Worm (Caenorhabditis elegans) whole organism, L1 larva: ENCODE measurements around the gene nhr-111.

Source experiments
- C16A3.4 ChIP-seq: fragments of 150-350 bp; optimal IDR thresholded peaks from 2 replicates; lab custom pipeline; 2014; ENCODE audit warnings: missing biosample characterization, missing genetic modification characterization
- C34B4.2 ChIP-seq: sonication (generic microtip); optimal IDR thresholded peaks from 2 replicates; lab custom pipeline; 2017; ENCODE audit warnings: mild to moderate bottlenecking, missing genetic modification characterization, missing compliant biosample characterization
- F16B12.6 ChIP-seq: fragments of 150-350 bp; optimal IDR thresholded peaks from 2 replicates; lab custom pipeline; 2014; ENCODE audit warnings: missing biosample characterization, missing genetic modification characterization
- Y116A8C.19 ChIP-seq: sonication (generic microtip); optimal IDR thresholded peaks from 2 replicates; lab custom pipeline; 2016; ENCODE audit warnings: missing compliant biosample characterization, missing genetic modification characterization, borderline replicate concordance
- aha-1 ChIP-seq: fragments of 150-350 bp; optimal IDR thresholded peaks from 2 replicates; lab custom pipeline; 2014; ENCODE audit warnings: missing biosample characterization, missing genetic modification characterization
- alr-1 ChIP-seq: fragments of 200-800 bp; sonication (Bioruptor generic); optimal IDR thresholded peaks from 2 replicates; lab custom pipeline; 2018; ENCODE audit warnings: borderline replicate concordance, mild to moderate bottlenecking, missing genetic modification characterization, missing compliant biosample characterization
- aly-2 ChIP-seq: fragments of 150-350 bp; optimal IDR thresholded peaks from 2 replicates; lab custom pipeline; 2014; ENCODE audit warnings: missing biosample characterization, missing genetic modification characterization
- ama-1 ChIP-seq: fragments of 150-350 bp; optimal IDR thresholded peaks from 2 replicates; lab custom pipeline; 2014
- blmp-1 ChIP-seq: fragments of 150-350 bp; optimal IDR thresholded peaks from 2 replicates; lab custom pipeline; 2014; ENCODE audit warnings: missing biosample characterization, missing genetic modification characterization
- ceh-8 ChIP-seq: fragments of 200-800 bp; sonication (Bioruptor generic); optimal IDR thresholded peaks from 2 replicates; lab custom pipeline; 2018; ENCODE audit warnings: mild to moderate bottlenecking, missing genetic modification characterization, moderate library complexity, missing compliant biosample characterization
- ceh-82 ChIP-seq, 3 experiments: fragments of 150-350 bp in 1 of 3; sonication (generic microtip) in 2 of 3; optimal IDR thresholded peaks; 2 replicates each; lab custom pipeline; 2014 to 2017; ENCODE audit warnings: missing biosample characterization in 3 of 3, missing genetic modification characterization in 3 of 3
- dpl-1 ChIP-seq, 3 experiments: fragments of 150-350 bp in 2 of 3; sonication (generic microtip) in 1 of 3; optimal IDR thresholded peaks; 2 replicates each; lab custom pipeline; 2014 to 2017; ENCODE audit warnings: missing biosample characterization in 3 of 3, missing genetic modification characterization in 3 of 3, missing genetic modification reagents in 3 of 3
- efl-1 ChIP-seq, 4 experiments: fragments of 150-350 bp; optimal IDR thresholded peaks in 3 of 4; peaks in 1 of 4; 1 replicate in 1 of 4; 2 replicates in 3 of 4; lab custom pipeline; 2014; ENCODE audit warnings: missing biosample characterization in 2 of 4, missing genetic modification characterization in 2 of 4, missing genetic modification reagents in 2 of 4
- elt-2 ChIP-seq: sonication (generic microtip); optimal IDR thresholded peaks from 2 replicates; lab custom pipeline; 2016; ENCODE audit warnings: missing genetic modification characterization, mild to moderate bottlenecking, inconsistent platforms, missing compliant biosample characterization, missing genetic modification reagents
- fos-1 ChIP-seq: fragments of 150-350 bp; optimal IDR thresholded peaks from 2 replicates; lab custom pipeline; 2014; ENCODE audit warnings: missing biosample characterization, missing genetic modification characterization
- grh-1 ChIP-seq: fragments of 200-800 bp; sonication (Bioruptor generic); IDR thresholded peaks from 2 replicates; pipeline ENCODE4 v1.3.6; 2022; ENCODE audit warnings: missing genetic modification reagents, missing genetic modification characterization, missing compliant biosample characterization
- hlh-4 ChIP-seq: sonication (generic microtip); optimal IDR thresholded peaks from 2 replicates; lab custom pipeline; 2016; ENCODE audit warnings: mild to moderate bottlenecking, missing genetic modification characterization, missing compliant biosample characterization
- irx-1 ChIP-seq: sonication (generic microtip); optimal IDR thresholded peaks from 2 replicates; lab custom pipeline; 2016; ENCODE audit warnings: missing genetic modification characterization, missing compliant biosample characterization
- jun-1 ChIP-seq: fragments of 150-350 bp; optimal IDR thresholded peaks from 2 replicates; lab custom pipeline; 2014; ENCODE audit warnings: missing biosample characterization, missing genetic modification reagents, missing genetic modification characterization
- lin-35 ChIP-seq, 2 experiments: fragments of 150-350 bp; optimal IDR thresholded peaks; 2 replicates each; lab custom pipeline; 2014; ENCODE audit warnings: missing biosample characterization in 2 of 2, missing genetic modification characterization in 2 of 2, missing genetic modification reagents in 2 of 2
- lin-39 ChIP-seq: fragments of 150-350 bp; optimal IDR thresholded peaks from 2 replicates; lab custom pipeline; 2014; ENCODE audit warnings: missing biosample characterization, missing genetic modification reagents, missing genetic modification characterization
- mdl-1 ChIP-seq, 2 experiments: fragments of 150-350 bp; optimal IDR thresholded peaks; 2 replicates each; lab custom pipeline; 2014 to 2017; ENCODE audit warnings: missing biosample characterization in 2 of 2, missing genetic modification characterization in 2 of 2, inconsistent platforms in 1 of 2
- mep-1 ChIP-seq: fragments of 150-350 bp; optimal IDR thresholded peaks from 2 replicates; lab custom pipeline; 2014; ENCODE audit warnings: missing biosample characterization, missing genetic modification characterization
- nhr-11 ChIP-seq: fragments of 150-350 bp; optimal IDR thresholded peaks from 2 replicates; lab custom pipeline; 2014; ENCODE audit warnings: missing biosample characterization, missing genetic modification characterization
- nhr-12 ChIP-seq: sonication (generic microtip); optimal IDR thresholded peaks from 2 replicates; lab custom pipeline; 2017; ENCODE audit warnings: missing biosample characterization, missing genetic modification characterization
- nhr-19 ChIP-seq: fragments of 200-800 bp; sonication (Bioruptor generic); conservative IDR thresholded peaks from 2 replicates; pipeline ENCODE4 v1.3.6; 2022; ENCODE audit warnings: missing genetic modification characterization, missing compliant biosample characterization
- nhr-237 ChIP-seq: fragments of 150-350 bp; optimal IDR thresholded peaks from 2 replicates; lab custom pipeline; 2014; ENCODE audit warnings: missing biosample characterization, missing genetic modification characterization
- nhr-77 ChIP-seq: fragments of 150-350 bp; optimal IDR thresholded peaks from 2 replicates; lab custom pipeline; 2014; ENCODE audit warnings: missing biosample characterization, missing genetic modification characterization
- nhr-90 ChIP-seq: sonication (generic microtip); optimal IDR thresholded peaks from 2 replicates; lab custom pipeline; 2016; ENCODE audit warnings: mild to moderate bottlenecking, missing genetic modification characterization, missing compliant biosample characterization; ENCODE audit not compliant: poor library complexity
- pag-3 ChIP-seq: sonication (generic microtip); optimal IDR thresholded peaks from 2 replicates; lab custom pipeline; 2017; ENCODE audit warnings: missing genetic modification characterization, mild to moderate bottlenecking, missing compliant biosample characterization, antibody characterized with exemption, borderline replicate concordance; ENCODE audit not compliant: insufficient read depth
- pax-3 ChIP-seq: fragments of 200-800 bp; sonication (Bioruptor generic); optimal IDR thresholded peaks from 2 replicates; lab custom pipeline; 2018; ENCODE audit warnings: mild to moderate bottlenecking, missing genetic modification characterization, moderate library complexity, missing compliant biosample characterization
- rnt-1 ChIP-seq: sonication (generic microtip); optimal IDR thresholded peaks from 2 replicates; lab custom pipeline; 2016; ENCODE audit warnings: mild to moderate bottlenecking, missing genetic modification characterization, moderate library complexity, missing compliant biosample characterization
- skn-1 ChIP-seq: fragments of 150-350 bp; optimal IDR thresholded peaks from 2 replicates; lab custom pipeline; 2014; ENCODE audit warnings: missing biosample characterization, missing genetic modification characterization
- snpc-4 ChIP-seq: fragments of 150-350 bp; optimal IDR thresholded peaks from 2 replicates; lab custom pipeline; 2014; ENCODE audit warnings: missing biosample characterization, missing genetic modification characterization
- snu-23 ChIP-seq: sonication (generic microtip); optimal IDR thresholded peaks from 2 replicates; lab custom pipeline; 2016; ENCODE audit warnings: missing genetic modification characterization, missing compliant biosample characterization
- sox-4 ChIP-seq: sonication (generic microtip); optimal IDR thresholded peaks from 2 replicates; lab custom pipeline; 2016; ENCODE audit warnings: missing genetic modification characterization, missing compliant biosample characterization
- unc-130 ChIP-seq: fragments of 150-350 bp; optimal IDR thresholded peaks from 2 replicates; lab custom pipeline; 2017; ENCODE audit warnings: missing biosample characterization, missing genetic modification characterization, inconsistent platforms
- unc-30 ChIP-seq: sonication (generic microtip); optimal IDR thresholded peaks from 2 replicates; lab custom pipeline; 2017; ENCODE audit warnings: missing biosample characterization, missing genetic modification characterization
- vab-15 ChIP-seq: sonication (generic microtip); optimal IDR thresholded peaks from 2 replicates; lab custom pipeline; 2017; ENCODE audit warnings: missing genotype, mild to moderate bottlenecking, missing genetic modification characterization, missing compliant biosample characterization
- xbp-1 ChIP-seq: sonication (generic microtip); optimal IDR thresholded peaks from 2 replicates; lab custom pipeline; 2016; ENCODE audit warnings: missing genetic modification characterization, missing compliant biosample characterization
- zag-1 ChIP-seq: fragments of 150-350 bp; optimal IDR thresholded peaks from 2 replicates; lab custom pipeline; 2014; ENCODE audit warnings: missing biosample characterization, missing genetic modification characterization
- zip-4 ChIP-seq: fragments of 200-800 bp; sonication (Bioruptor generic); optimal IDR thresholded peaks from 2 replicates; lab custom pipeline; 2018; ENCODE audit warnings: mild to moderate bottlenecking, missing genetic modification characterization, moderate library complexity, missing compliant biosample characterization

Gene nhr-111

DNA sequence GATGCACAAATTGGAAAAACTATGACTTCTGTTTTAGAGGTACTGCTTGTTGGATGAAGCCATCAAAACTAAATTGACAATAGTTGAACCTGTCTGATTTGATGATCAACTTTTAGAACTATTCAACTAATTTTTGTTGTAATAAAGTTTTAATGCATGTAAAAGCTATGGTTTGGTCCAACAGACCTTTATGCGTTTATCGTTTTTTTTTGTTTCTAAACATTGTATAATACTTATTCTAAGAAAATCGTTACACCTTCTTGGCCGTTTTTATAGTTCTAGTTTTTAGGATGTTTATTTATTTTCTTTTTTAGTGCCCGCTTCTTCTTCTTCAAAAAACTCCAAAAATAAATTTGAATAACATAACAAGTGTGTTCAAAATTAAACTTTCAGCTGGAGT lies 39.1 kb upstream of the nhr-111 start, which contains the start of gene F10A3.12:
Gene F10A3.12, plus strand, starts transcription at position 301 of the 400 bp plus-strand sequence.
- TF ChIP-seq nhr-90 (tag; lab: Kevin White, UChicago), result no peak
- TF ChIP-seq ceh-8, result no peak
- TF ChIP-seq xbp-1 (tag; lab: Kevin White, UChicago), result no peak
- no peak for TF ChIP-seq nhr-12 (tag; lab: Kevin White, UChicago)
- TF ChIP-seq nhr-77 (tag; lab: Kevin White, UChicago), result no peak
- TF ChIP-seq, all 84 proteins: peak for 0

DNA sequence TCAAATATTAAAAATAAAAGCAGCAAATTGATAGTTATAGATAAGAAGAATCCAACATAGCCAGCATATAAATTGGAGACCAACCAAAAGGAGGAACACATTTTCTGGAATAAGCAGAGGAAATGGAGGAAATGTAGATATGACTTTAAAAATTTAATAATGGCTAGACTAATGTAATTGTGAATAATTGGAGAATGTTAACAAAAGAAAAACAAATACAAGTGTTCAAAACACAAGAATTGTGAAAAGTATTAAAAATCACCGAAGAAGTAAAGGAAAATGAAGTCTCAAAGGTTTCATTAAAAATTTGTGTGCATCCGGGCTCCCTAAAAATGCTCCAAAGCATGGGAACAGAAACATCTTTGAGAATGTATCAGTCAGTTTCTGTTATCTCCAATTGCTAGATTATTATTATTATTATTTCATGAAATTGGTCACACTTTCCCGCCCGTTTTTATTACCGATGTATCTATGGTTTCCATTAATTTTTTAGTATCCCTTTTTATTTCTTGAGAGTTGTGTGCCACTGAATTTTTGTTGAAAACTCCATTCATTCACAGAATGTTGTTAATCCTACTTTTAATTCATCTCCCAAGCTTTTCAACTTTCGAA lies 37.6 kb upstream of the nhr-111 start, which contains the start of the genes str-109 and F10A3.11:
Gene str-109, minus strand, starts transcription at position 101 of the 612 bp plus-strand sequence.
Gene F10A3.11, plus strand, starts transcription at position 562 of the 612 bp plus-strand sequence.
- TF ChIP-seq efl-1 (optimal IDR thresholded peaks at IDR 0.05; lab: Kevin White, UChicago) (no peak), efl-1 (GFP tag; optimal IDR thresholded peaks at IDR 0.05 in 1 of 2; lab: Kevin White, UChicago) (no peak), pag-3 (tag; lab: Kevin White, UChicago) (no peak), mdl-1 (tag; optimal IDR thresholded peaks at IDR 0.05; lab: Kevin White, UChicago) (no peak), nhr-90 (tag; lab: Kevin White, UChicago) (no peak), unc-30 (tag; lab: Kevin White, UChicago) (no peak), vab-15 (tag; lab: Kevin White, UChicago) (no peak), aha-1 (tag; lab: Kevin White, UChicago) (no peak), lin-39 (tag; lab: Kevin White, UChicago) (no peak), dpl-1 (GFP tag; optimal IDR thresholded peaks at IDR 0.05; lab: Kevin White, UChicago) (no peak), unc-130 (tag; lab: Kevin White, UChicago) (no peak), aly-2 (tag; lab: Kevin White, UChicago) (no peak), fos-1 (tag; lab: Kevin White, UChicago) (no peak), grh-1 (GFP tag; lab: Robert Waterston, UW) (no peak), xbp-1 (tag; lab: Kevin White, UChicago) (no peak), rnt-1 (no peak), pax-3 (tag; lab: Kevin White, UChicago) (no peak), jun-1 (tag; lab: Kevin White, UChicago) (no peak), ama-1 (lab: Kevin White, UChicago) (no peak), Y116A8C.19 (tag; lab: Kevin White, UChicago) (no peak), sox-4 (tag; lab: Kevin White, UChicago) (no peak)

DNA sequence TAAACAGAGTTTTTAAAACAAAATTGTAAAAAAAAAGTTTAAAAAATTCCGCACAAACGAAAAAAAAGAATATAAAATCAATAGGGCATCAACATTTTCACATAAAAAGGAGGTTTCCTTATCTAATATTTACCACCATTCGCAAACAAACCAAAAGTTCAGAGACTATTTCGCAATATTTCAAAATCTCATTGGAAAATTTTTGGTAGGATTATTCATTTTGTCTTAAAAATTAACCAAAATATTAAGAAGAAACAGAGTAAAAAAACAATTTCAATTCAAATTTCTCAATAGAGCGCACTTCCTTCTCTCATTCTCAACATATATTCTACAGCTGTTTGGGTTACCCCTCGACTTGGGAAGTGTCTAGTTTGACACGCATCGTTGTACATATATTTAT lies 35.4 kb upstream of the nhr-111 start:
- TF ChIP-seq skn-1 (peak; percentile 2), zip-4 (GFP tag; lab: Kevin White, UChicago) (peak; percentile 79), efl-1 (optimal IDR thresholded peaks at IDR 0.05; lab: Kevin White, UChicago) (peak in 1 of 2 experiments; percentile 9), efl-1 (GFP tag; optimal IDR thresholded peaks at IDR 0.05 in 1 of 2; lab: Kevin White, UChicago) (peak in 1 of 2 experiments; percentile 4), snpc-4 (peak; percentile 2), mep-1 (tag; lab: Kevin White, UChicago) (no peak), elt-2 (peak; percentile 24)

DNA sequence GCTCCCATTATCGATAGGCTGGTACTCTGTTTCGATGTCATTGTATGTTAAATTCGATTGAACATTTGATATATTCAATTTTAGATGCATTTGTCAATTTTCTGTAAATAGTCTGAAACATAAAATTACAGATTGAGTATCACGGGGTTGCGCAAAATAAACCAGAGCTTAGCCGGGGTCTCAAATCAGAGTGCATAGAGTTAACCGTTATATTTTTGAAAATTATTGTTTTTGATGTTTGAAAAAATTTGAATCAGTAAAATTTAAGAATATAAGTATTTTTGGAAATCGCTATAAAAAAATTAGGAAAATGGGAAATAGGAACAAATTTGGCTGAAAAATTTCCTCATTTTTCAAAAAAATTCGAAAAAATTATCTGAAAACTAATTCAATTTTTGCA lies 35.0 kb upstream of the nhr-111 start, which contains the start of gene F10A3.17:
Gene F10A3.17, minus strand, starts transcription at position 101 of the 400 bp plus-strand sequence.
- TF ChIP-seq snpc-4, result no peak

DNA sequence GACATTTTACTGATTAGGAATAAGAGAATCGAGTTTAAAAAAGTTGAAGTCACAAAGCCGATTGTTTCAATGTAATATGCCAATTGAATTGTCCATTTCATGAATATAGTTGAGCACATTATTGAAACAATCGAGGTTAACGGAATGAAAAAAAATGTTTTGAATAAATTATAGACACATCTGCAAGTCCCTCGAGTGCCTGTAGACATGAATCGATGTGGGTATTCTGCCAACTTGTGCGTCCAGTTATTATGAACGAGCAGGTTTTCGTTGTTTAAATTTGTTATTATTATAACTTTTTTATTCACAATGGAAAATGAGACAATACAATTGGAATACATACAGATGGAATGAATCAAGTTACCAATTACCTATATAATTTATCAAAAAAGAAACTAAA lies 33.8 kb upstream of the nhr-111 start, which contains the start of gene str-99:
Gene str-99, minus strand, starts transcription at position 101 of the 400 bp plus-strand sequence.
- TF ChIP-seq pag-3 (tag; lab: Kevin White, UChicago), result no peak
- no peak for TF ChIP-seq irx-1 (tag; lab: Kevin White, UChicago)
- no peak for TF ChIP-seq aly-2 (tag; lab: Kevin White, UChicago)
- TF ChIP-seq nhr-237, result no peak
- no peak for TF ChIP-seq nhr-19 (GFP tag; lab: Robert Waterston, UW)
- no peak for TF ChIP-seq C16A3.4 (tag; lab: Kevin White, UChicago)
- TF ChIP-seq zag-1 (tag; lab: Kevin White, UChicago), result no peak
- TF ChIP-seq C34B4.2, result no peak
- no peak for TF ChIP-seq nhr-11 (tag; lab: Kevin White, UChicago)
- no peak for TF ChIP-seq hlh-4 (tag; lab: Kevin White, UChicago)
- no peak for TF ChIP-seq F16B12.6
- TF ChIP-seq nhr-77 (tag; lab: Kevin White, UChicago), result no peak
- no peak for TF ChIP-seq alr-1 (tag; lab: Kevin White, UChicago)
- no peak for TF ChIP-seq nhr-90 (tag; lab: Kevin White, UChicago)
- TF ChIP-seq zip-4 (GFP tag; lab: Kevin White, UChicago), result no peak
- no peak for TF ChIP-seq ceh-82 (tag; optimal IDR thresholded peaks at IDR 0.05; lab: Kevin White, UChicago)
- no peak for TF ChIP-seq blmp-1 (tag; lab: Kevin White, UChicago)
- TF ChIP-seq lin-35 (GFP tag; optimal IDR thresholded peaks at IDR 0.05; lab: Kevin White, UChicago), result no peak
- TF ChIP-seq Y116A8C.19 (tag; lab: Kevin White, UChicago), result no peak
- TF ChIP-seq snu-23 (GFP tag; lab: Kevin White, UChicago), result no peak
